Fruit fly (Drosophila melanogaster) whole organism, prepupa: ENCODE results near the gene CG14402.

Experiments used
- Blimp-1 ChIP-seq: fragments of 200-800 bp; sonication (Bioruptor generic); optimal IDR thresholded peaks from 3 replicates; lab custom pipeline; 2017; ENCODE audit warnings: missing biosample characterization, missing genetic modification characterization, mild to moderate bottlenecking, moderate library complexity, missing genetic modification reagents
- CG11294 ChIP-seq: fragments of 200-800 bp; sonication (Bioruptor generic); IDR thresholded peaks from 2 replicates; pipeline ENCODE4 v1.3.6; 2022; ENCODE audit warnings: missing biosample characterization, missing genetic modification characterization
- CG11902 ChIP-seq: fragments of 200-800 bp; sonication (Bioruptor generic); optimal IDR thresholded peaks from 3 replicates; lab custom pipeline; 2016; ENCODE audit warnings: missing biosample characterization, missing genetic modification characterization
- CG15336 ChIP-seq: fragments of 200-800 bp; sonication (Bioruptor generic); IDR thresholded peaks from 2 replicates; pipeline ENCODE4 v1.3.6; 2022; ENCODE audit warnings: missing biosample characterization, missing genetic modification characterization
- CG32006 ChIP-seq: fragments of 200-800 bp; sonication (Bioruptor generic); optimal IDR thresholded peaks from 3 replicates; lab custom pipeline; 2017; ENCODE audit warnings: missing biosample characterization, mild to moderate bottlenecking, missing genetic modification characterization
- CG3919 ChIP-seq: fragments of 200-800 bp; sonication (Bioruptor generic); optimal IDR thresholded peaks from 3 replicates; lab custom pipeline; 2016; ENCODE audit warnings: missing biosample characterization, missing genetic modification characterization
- CG6163 ChIP-seq: fragments of 200-800 bp; sonication (Bioruptor generic); IDR thresholded peaks from 3 replicates; pipeline ENCODE4 v1.3.6; 2022; ENCODE audit warnings: missing biosample characterization, missing genetic modification characterization
- CG6808 ChIP-seq: fragments of 200-800 bp; sonication (Bioruptor generic); optimal IDR thresholded peaks from 3 replicates; lab custom pipeline; 2017; ENCODE audit warnings: missing biosample characterization, missing genetic modification characterization, mild to moderate bottlenecking, moderate library complexity, missing genetic modification reagents
- CG6854 ChIP-seq: fragments of 200-800 bp; sonication (Bioruptor generic); optimal IDR thresholded peaks from 2 replicates; lab custom pipeline; 2017; ENCODE audit warnings: missing biosample characterization, mild to moderate bottlenecking, missing genetic modification characterization
- CG7368 ChIP-seq: fragments of 200-800 bp; sonication (Bioruptor generic); optimal IDR thresholded peaks from 3 replicates; lab custom pipeline; 2016; ENCODE audit warnings: missing biosample characterization, missing genetic modification characterization
- CG8632 ChIP-seq: fragments of 200-800 bp; sonication (Bioruptor generic); optimal IDR thresholded peaks from 3 replicates; lab custom pipeline; 2016; ENCODE audit warnings: missing biosample characterization, missing genetic modification characterization
- CG9139 ChIP-seq: fragments of 200-800 bp; sonication (Bioruptor generic); optimal IDR thresholded peaks from 3 replicates; lab custom pipeline; 2017; ENCODE audit warnings: missing biosample characterization, mild to moderate bottlenecking, missing genetic modification characterization
- Eip75B ChIP-seq: fragments of 200-800 bp; sonication (Bioruptor generic); optimal IDR thresholded peaks from 3 replicates; lab custom pipeline; 2016; ENCODE audit warnings: missing biosample characterization, missing genetic modification characterization
- Eip78C ChIP-seq: fragments of 200-800 bp; sonication (Bioruptor generic); peaks from one replicate; lab custom pipeline; 2016; ENCODE audit warnings: missing biosample characterization, missing genetic modification characterization
- Eip93F ChIP-seq: fragments of 200-800 bp; sonication (Bioruptor generic); optimal IDR thresholded peaks from 2 replicates; lab custom pipeline; 2016; ENCODE audit warnings: missing biosample characterization, mild to moderate bottlenecking, missing genetic modification characterization
- Ets21C ChIP-seq: fragments of 200-800 bp; sonication (Bioruptor generic); optimal IDR thresholded peaks from 3 replicates; lab custom pipeline; 2016; ENCODE audit warnings: missing biosample characterization, missing genetic modification characterization
- Ets96B ChIP-seq: fragments of 200-800 bp; optimal IDR thresholded peaks from 2 replicates; lab custom pipeline; 2019; ENCODE audit warnings: missing biosample characterization, mild to moderate bottlenecking, missing genetic modification characterization, moderate library complexity
- Gug ChIP-seq: fragments of 200-800 bp; sonication (Bioruptor generic); IDR thresholded peaks from 2 replicates; pipeline ENCODE4 v1.3.6; 2022; ENCODE audit warnings: missing biosample characterization, missing genetic modification characterization
- Hr39 ChIP-seq: fragments of 200-800 bp; sonication (Bioruptor generic); optimal IDR thresholded peaks from 2 replicates; lab custom pipeline; 2016; ENCODE audit warnings: missing biosample characterization, missing genetic modification characterization
- Hr4 ChIP-seq: fragments of 200-800 bp; sonication (Bioruptor generic); optimal IDR thresholded peaks from 3 replicates; lab custom pipeline; 2016; ENCODE audit warnings: missing biosample characterization, missing genetic modification characterization
- Lpt ChIP-seq: fragments of 200-800 bp; sonication (Bioruptor generic); optimal IDR thresholded peaks from 3 replicates; lab custom pipeline; 2016; ENCODE audit warnings: missing biosample characterization, missing genetic modification characterization
- Met ChIP-seq: fragments of 200-800 bp; sonication (Bioruptor generic); optimal IDR thresholded peaks from 3 replicates; lab custom pipeline; 2016; ENCODE audit warnings: missing biosample characterization, missing genetic modification characterization
- OdsH ChIP-seq: fragments of 200-800 bp; sonication (Bioruptor generic); optimal IDR thresholded peaks from 3 replicates; lab custom pipeline; 2016; ENCODE audit warnings: missing biosample characterization, missing genetic modification characterization
- dac ChIP-seq: fragments of 200-800 bp; sonication (Bioruptor generic); optimal IDR thresholded peaks from 2 replicates; lab custom pipeline; 2017; ENCODE audit warnings: missing biosample characterization, mild to moderate bottlenecking, missing genetic modification characterization
- eg ChIP-seq: fragments of 200-800 bp; sonication (Bioruptor generic); IDR thresholded peaks from 3 replicates; pipeline ENCODE4 v1.3.6; 2022; ENCODE audit warnings: missing biosample characterization, missing genetic modification characterization
- fkh ChIP-seq: fragments of 200-800 bp; sonication (Bioruptor generic); optimal IDR thresholded peaks from 3 replicates; lab custom pipeline; 2017; ENCODE audit warnings: missing biosample characterization, mild to moderate bottlenecking, missing genetic modification characterization, moderate library complexity
- net ChIP-seq: fragments of 200-800 bp; sonication (Bioruptor generic); optimal IDR thresholded peaks from 3 replicates; lab custom pipeline; 2016; ENCODE audit warnings: missing biosample characterization, missing genetic modification characterization
- pdm3 ChIP-seq: fragments of 200-800 bp; sonication (Bioruptor generic); optimal IDR thresholded peaks from 3 replicates; lab custom pipeline; 2016; ENCODE audit warnings: missing biosample characterization, missing genetic modification characterization
- spab ChIP-seq: fragments of 200-800 bp; sonication (Bioruptor generic); optimal IDR thresholded peaks from 2 replicates; lab custom pipeline; 2017; ENCODE audit warnings: missing biosample characterization, mild to moderate bottlenecking, missing genetic modification characterization, missing genetic modification reagents
- ss ChIP-seq, 2 experiments: fragments of 200-800 bp; sonication (Bioruptor generic); optimal IDR thresholded peaks; 2 replicates in 1 of 2; 3 replicates in 1 of 2; lab custom pipeline; 2017 to 2018; ENCODE audit warnings: mild to moderate bottlenecking in 2 of 2, missing biosample characterization in 2 of 2, missing genetic modification characterization in 2 of 2, moderate library complexity in 1 of 2
- svp ChIP-seq: fragments of 200-800 bp; sonication (Bioruptor generic); peaks from one replicate; lab custom pipeline; 2016; ENCODE audit warnings: missing biosample characterization, missing genetic modification characterization
- topi ChIP-seq: fragments of 200-800 bp; sonication (Bioruptor generic); optimal IDR thresholded peaks from 3 replicates; lab custom pipeline; 2016; ENCODE audit warnings: missing biosample characterization, missing genetic modification characterization
- vri ChIP-seq: fragments of 200-800 bp; sonication (Bioruptor generic); optimal IDR thresholded peaks from 3 replicates; lab custom pipeline; 2016; ENCODE audit warnings: missing biosample characterization, mild to moderate bottlenecking, missing genetic modification characterization

Gene CG14402

dm6 chr2L:20880476-20880875 lies 31.4 kb downstream of the CG14402 start (continued):
- TF ChIP-seq Met, result peak; percentile 57

- peak; percentile 6 for TF ChIP-seq Hr39 (GFP tag; lab: Kevin White, UChicago)
- TF ChIP-seq CG6808 (GFP tag; lab: Kevin White, UChicago), result peak; percentile 33
- peak; percentile 52 for TF ChIP-seq vri (GFP tag; lab: Kevin White, UChicago)
- no peak for TF ChIP-seq topi
- TF ChIP-seq CG3919 (GFP tag; lab: Kevin White, UChicago), result peak; percentile 19
- TF ChIP-seq fkh (GFP tag; lab: Kevin White, UChicago), result peak; percentile 77
- no peak for TF ChIP-seq Ets21C (GFP tag; lab: Kevin White, UChicago)
- no peak for TF ChIP-seq Blimp-1 (GFP tag; lab: Kevin White, UChicago)
- no peak for TF ChIP-seq Gug (GFP tag; lab: Robert Waterston, UW)
- TF ChIP-seq dac (GFP tag; lab: Kevin White, UChicago), result no peak
- TF ChIP-seq Hr4 (GFP tag; lab: Kevin White, UChicago), result peak; percentile 45
- peak; percentile 37; the same call in 1 of the 2 replicates for TF ChIP-seq CG15336 (GFP tag; lab: Robert Waterston, UW)
- TF ChIP-seq svp (GFP tag; lab: Kevin White, UChicago), result peak; percentile 55
- TF ChIP-seq Lpt (GFP tag; lab: Kevin White, UChicago), result no peak
- no peak for TF ChIP-seq pdm3
- TF ChIP-seq CG6163, result peak; percentile 18; the same call in 1 of the 3 replicates
- peak; percentile 32 for TF ChIP-seq spab (GFP tag; lab: Kevin White, UChicago)
- peak; percentile 9 for TF ChIP-seq CG8632
- TF ChIP-seq eg, result peak; percentile 59
- no peak for TF ChIP-seq Eip75B (GFP tag; lab: Kevin White, UChicago)
- TF ChIP-seq Eip78C (GFP tag; lab: Kevin White, UChicago), result peak; percentile 56
- TF ChIP-seq CG6854 (GFP tag; lab: Kevin White, UChicago), result peak; percentile 47
- peak; percentile 4 for TF ChIP-seq Met
- TF ChIP-seq CG11294 (GFP tag; lab: Robert Waterston, UW), result 0 out of 2 replicates have a peak, but pooled peaks have one; percentile 42
- peak; percentile 6 to 56 for TF ChIP-seq ss (GFP tag; optimal IDR thresholded peaks at IDR 0.05; lab: Kevin White, UChicago)
- TF ChIP-seq CG32006 (GFP tag; lab: Kevin White, UChicago), result peak; percentile 22
- no peak for TF ChIP-seq Eip93F (GFP tag; lab: Kevin White, UChicago)
- TF ChIP-seq net (GFP tag; lab: Kevin White, UChicago), result peak; percentile 33
- TF ChIP-seq OdsH (GFP tag; lab: Kevin White, UChicago), result peak; percentile 10
- no peak for TF ChIP-seq Ets96B
- peak; percentile 48 for TF ChIP-seq CG9139 (GFP tag; lab: Kevin White, UChicago)
- TF ChIP-seq, all 60 proteins: peak for 21
Measured at dm6 chr2L:20881353-20882079, 32.4 kb downstream of the CG14402 start.

dm6 chr2L:20883097-20883496 lies 34.0 kb downstream of the CG14402 start:
- no peak for TF ChIP-seq Eip78C (GFP tag; lab: Kevin White, UChicago)

- no peak for TF ChIP-seq CG7368 (GFP tag; lab: Kevin White, UChicago)
- TF ChIP-seq CG11902, result no peak
- peak; percentile 31 for TF ChIP-seq vri (GFP tag; lab: Kevin White, UChicago)
- TF ChIP-seq svp (GFP tag; lab: Kevin White, UChicago), result peak; percentile 99
- no peak for TF ChIP-seq Blimp-1 (GFP tag; lab: Kevin White, UChicago)
- no peak for TF ChIP-seq fkh (GFP tag; lab: Kevin White, UChicago)
Measured at dm6 chr2L:20883624-20884220, 34.6 kb downstream of the CG14402 start.
